Fruit fly (Drosophila melanogaster) whole organism, prepupa: Measurements from ENCODE around the gene mus201.

Source experiments
- Blimp-1 ChIP-seq: fragments of 200-800 bp; sonication (Bioruptor generic); optimal IDR thresholded peaks from 3 replicates; lab custom pipeline; 2017; ENCODE audit warnings: missing biosample characterization, missing genetic modification characterization, mild to moderate bottlenecking, moderate library complexity, missing genetic modification reagents
- CG10631 ChIP-seq: fragments of 200-800 bp; sonication (Bioruptor generic); optimal IDR thresholded peaks from 2 replicates; lab custom pipeline; 2016; ENCODE audit warnings: missing biosample characterization, missing genetic modification characterization
- CG10669 ChIP-seq: fragments of 200-800 bp; sonication (Bioruptor generic); optimal IDR thresholded peaks from 3 replicates; lab custom pipeline; 2018; ENCODE audit warnings: missing biosample characterization, mild to moderate bottlenecking, missing genetic modification characterization, moderate library complexity
- CG11294 ChIP-seq: fragments of 200-800 bp; sonication (Bioruptor generic); IDR thresholded peaks from 2 replicates; pipeline ENCODE4 v1.3.6; 2022; ENCODE audit warnings: missing biosample characterization, missing genetic modification characterization
- CG11762 ChIP-seq: fragments of 200-800 bp; sonication (Bioruptor generic); optimal IDR thresholded peaks from 3 replicates; lab custom pipeline; 2016; ENCODE audit warnings: missing biosample characterization, missing genetic modification characterization; ENCODE audit not compliant: insufficient read depth
- CG15336 ChIP-seq: fragments of 200-800 bp; sonication (Bioruptor generic); IDR thresholded peaks from 2 replicates; pipeline ENCODE4 v1.3.6; 2022; ENCODE audit warnings: missing biosample characterization, missing genetic modification characterization
- CG1621 ChIP-seq: fragments of 200-800 bp; sonication (Bioruptor generic); optimal IDR thresholded peaks from 3 replicates; lab custom pipeline; 2018; ENCODE audit warnings: missing biosample characterization, mild to moderate bottlenecking, missing genetic modification characterization
- CG16779 ChIP-seq: fragments of 200-800 bp; sonication (Bioruptor generic); optimal IDR thresholded peaks from 3 replicates; lab custom pipeline; 2017; ENCODE audit warnings: missing biosample characterization, mild to moderate bottlenecking, missing genetic modification characterization
- CG32006 ChIP-seq: fragments of 200-800 bp; sonication (Bioruptor generic); optimal IDR thresholded peaks from 3 replicates; lab custom pipeline; 2017; ENCODE audit warnings: missing biosample characterization, mild to moderate bottlenecking, missing genetic modification characterization
- CG34406 ChIP-seq: fragments of 200-800 bp; sonication (Bioruptor generic); optimal IDR thresholded peaks from 3 replicates; lab custom pipeline; 2016; ENCODE audit warnings: missing biosample characterization, missing genetic modification characterization
- CG4318 ChIP-seq: fragments of 200-800 bp; sonication (Bioruptor generic); optimal IDR thresholded peaks from 3 replicates; lab custom pipeline; 2017; ENCODE audit warnings: missing biosample characterization, mild to moderate bottlenecking, missing genetic modification characterization
- CG6163 ChIP-seq: fragments of 200-800 bp; sonication (Bioruptor generic); IDR thresholded peaks from 3 replicates; pipeline ENCODE4 v1.3.6; 2022; ENCODE audit warnings: missing biosample characterization, missing genetic modification characterization
- CG6276 ChIP-seq: fragments of 200-800 bp; sonication (Bioruptor generic); optimal IDR thresholded peaks from 2 replicates; lab custom pipeline; 2017; ENCODE audit warnings: missing biosample characterization, mild to moderate bottlenecking, missing genetic modification characterization
- CG6808 ChIP-seq: fragments of 200-800 bp; sonication (Bioruptor generic); optimal IDR thresholded peaks from 3 replicates; lab custom pipeline; 2017; ENCODE audit warnings: missing biosample characterization, missing genetic modification characterization, mild to moderate bottlenecking, moderate library complexity, missing genetic modification reagents
- CG6854 ChIP-seq: fragments of 200-800 bp; sonication (Bioruptor generic); optimal IDR thresholded peaks from 2 replicates; lab custom pipeline; 2017; ENCODE audit warnings: missing biosample characterization, mild to moderate bottlenecking, missing genetic modification characterization
- CG7368 ChIP-seq: fragments of 200-800 bp; sonication (Bioruptor generic); optimal IDR thresholded peaks from 3 replicates; lab custom pipeline; 2016; ENCODE audit warnings: missing biosample characterization, missing genetic modification characterization
- CG8119 ChIP-seq: fragments of 200-800 bp; sonication (Bioruptor generic); IDR thresholded peaks from 3 replicates; pipeline ENCODE4 v1.3.6; 2022; ENCODE audit warnings: missing biosample characterization, missing genetic modification characterization
- CG8319 ChIP-seq: fragments of 200-800 bp; sonication (Bioruptor generic); optimal IDR thresholded peaks from 3 replicates; lab custom pipeline; 2016; ENCODE audit warnings: missing biosample characterization, missing genetic modification characterization
- CG9139 ChIP-seq: fragments of 200-800 bp; sonication (Bioruptor generic); optimal IDR thresholded peaks from 3 replicates; lab custom pipeline; 2017; ENCODE audit warnings: missing biosample characterization, mild to moderate bottlenecking, missing genetic modification characterization
- Eip75B ChIP-seq: fragments of 200-800 bp; sonication (Bioruptor generic); optimal IDR thresholded peaks from 3 replicates; lab custom pipeline; 2016; ENCODE audit warnings: missing biosample characterization, missing genetic modification characterization
- Eip78C ChIP-seq: fragments of 200-800 bp; sonication (Bioruptor generic); peaks from one replicate; lab custom pipeline; 2016; ENCODE audit warnings: missing biosample characterization, missing genetic modification characterization
- Ets21C ChIP-seq: fragments of 200-800 bp; sonication (Bioruptor generic); optimal IDR thresholded peaks from 3 replicates; lab custom pipeline; 2016; ENCODE audit warnings: missing biosample characterization, missing genetic modification characterization
- Ets96B ChIP-seq: fragments of 200-800 bp; optimal IDR thresholded peaks from 2 replicates; lab custom pipeline; 2019; ENCODE audit warnings: missing biosample characterization, mild to moderate bottlenecking, missing genetic modification characterization, moderate library complexity
- Gug ChIP-seq: fragments of 200-800 bp; sonication (Bioruptor generic); IDR thresholded peaks from 2 replicates; pipeline ENCODE4 v1.3.6; 2022; ENCODE audit warnings: missing biosample characterization, missing genetic modification characterization
- Hr39 ChIP-seq: fragments of 200-800 bp; sonication (Bioruptor generic); optimal IDR thresholded peaks from 2 replicates; lab custom pipeline; 2016; ENCODE audit warnings: missing biosample characterization, missing genetic modification characterization
- Hr4 ChIP-seq: fragments of 200-800 bp; sonication (Bioruptor generic); optimal IDR thresholded peaks from 3 replicates; lab custom pipeline; 2016; ENCODE audit warnings: missing biosample characterization, missing genetic modification characterization
- Lpt ChIP-seq: fragments of 200-800 bp; sonication (Bioruptor generic); optimal IDR thresholded peaks from 3 replicates; lab custom pipeline; 2016; ENCODE audit warnings: missing biosample characterization, missing genetic modification characterization
- OdsH ChIP-seq: fragments of 200-800 bp; sonication (Bioruptor generic); optimal IDR thresholded peaks from 3 replicates; lab custom pipeline; 2016; ENCODE audit warnings: missing biosample characterization, missing genetic modification characterization
- Sox102F ChIP-seq: fragments of 200-800 bp; sonication (Bioruptor generic); optimal IDR thresholded peaks from 2 replicates; lab custom pipeline; 2016; ENCODE audit warnings: missing biosample characterization, mild to moderate bottlenecking, missing genetic modification characterization
- Sox14 ChIP-seq: fragments of 200-800 bp; sonication (Bioruptor generic); optimal IDR thresholded peaks from 3 replicates; lab custom pipeline; 2016; ENCODE audit warnings: missing biosample characterization, missing genetic modification characterization
- Sox15 ChIP-seq: fragments of 200-800 bp; sonication (Bioruptor generic); optimal IDR thresholded peaks from 3 replicates; lab custom pipeline; 2016; ENCODE audit warnings: missing biosample characterization, missing genetic modification characterization
- achi ChIP-seq: fragments of 200-800 bp; sonication (Bioruptor generic); optimal IDR thresholded peaks from 3 replicates; lab custom pipeline; 2016; ENCODE audit warnings: missing biosample characterization, missing genetic modification characterization
- acj6 ChIP-seq: fragments of 200-800 bp; sonication (Bioruptor generic); optimal IDR thresholded peaks from 3 replicates; lab custom pipeline; 2016; ENCODE audit warnings: missing biosample characterization, missing genetic modification characterization
- cyc ChIP-seq: fragments of 200-800 bp; sonication (Bioruptor generic); optimal IDR thresholded peaks from 3 replicates; lab custom pipeline; 2016; ENCODE audit warnings: missing biosample characterization, missing genetic modification characterization
- dsx ChIP-seq: fragments of 200-800 bp; optimal IDR thresholded peaks from 3 replicates; lab custom pipeline; 2019; ENCODE audit warnings: missing biosample characterization, mild to moderate bottlenecking, missing genetic modification characterization, moderate library complexity; ENCODE audit not compliant: poor library complexity, severe bottlenecking
- eg ChIP-seq: fragments of 200-800 bp; sonication (Bioruptor generic); IDR thresholded peaks from 3 replicates; pipeline ENCODE4 v1.3.6; 2022; ENCODE audit warnings: missing biosample characterization, missing genetic modification characterization
- esn ChIP-seq: fragments of 200-800 bp; sonication (Bioruptor generic); optimal IDR thresholded peaks from 2 replicates; lab custom pipeline; 2016; ENCODE audit warnings: missing biosample characterization, mild to moderate bottlenecking, missing genetic modification characterization, moderate library complexity
- fd59A ChIP-seq: fragments of 200-800 bp; sonication (Bioruptor generic); optimal IDR thresholded peaks from 2 replicates; lab custom pipeline; 2017; ENCODE audit warnings: missing biosample characterization, mild to moderate bottlenecking, missing genetic modification characterization, missing genetic modification reagents
- fd85E ChIP-seq: fragments of 200-800 bp; sonication (Bioruptor generic); optimal IDR thresholded peaks from 3 replicates; lab custom pipeline; 2016; ENCODE audit warnings: missing biosample characterization, missing genetic modification characterization
- fkh ChIP-seq: fragments of 200-800 bp; sonication (Bioruptor generic); optimal IDR thresholded peaks from 3 replicates; lab custom pipeline; 2017; ENCODE audit warnings: missing biosample characterization, mild to moderate bottlenecking, missing genetic modification characterization, moderate library complexity
- lz ChIP-seq: fragments of 200-800 bp; sonication (Bioruptor generic); optimal IDR thresholded peaks from 3 replicates; lab custom pipeline; 2016; ENCODE audit warnings: missing biosample characterization, missing genetic modification characterization
- net ChIP-seq: fragments of 200-800 bp; sonication (Bioruptor generic); optimal IDR thresholded peaks from 3 replicates; lab custom pipeline; 2016; ENCODE audit warnings: missing biosample characterization, missing genetic modification characterization
- pdm3 ChIP-seq: fragments of 200-800 bp; sonication (Bioruptor generic); optimal IDR thresholded peaks from 3 replicates; lab custom pipeline; 2016; ENCODE audit warnings: missing biosample characterization, missing genetic modification characterization
- spab ChIP-seq: fragments of 200-800 bp; sonication (Bioruptor generic); optimal IDR thresholded peaks from 2 replicates; lab custom pipeline; 2017; ENCODE audit warnings: missing biosample characterization, mild to moderate bottlenecking, missing genetic modification characterization, missing genetic modification reagents
- ss ChIP-seq, 2 experiments: fragments of 200-800 bp; sonication (Bioruptor generic); optimal IDR thresholded peaks; 2 replicates in 1 of 2; 3 replicates in 1 of 2; lab custom pipeline; 2017 to 2018; ENCODE audit warnings: mild to moderate bottlenecking in 2 of 2, missing biosample characterization in 2 of 2, missing genetic modification characterization in 2 of 2, moderate library complexity in 1 of 2
- svp ChIP-seq: fragments of 200-800 bp; sonication (Bioruptor generic); peaks from one replicate; lab custom pipeline; 2016; ENCODE audit warnings: missing biosample characterization, missing genetic modification characterization
- vri ChIP-seq: fragments of 200-800 bp; sonication (Bioruptor generic); optimal IDR thresholded peaks from 3 replicates; lab custom pipeline; 2016; ENCODE audit warnings: missing biosample characterization, mild to moderate bottlenecking, missing genetic modification characterization

The mus201 gene

DNA sequence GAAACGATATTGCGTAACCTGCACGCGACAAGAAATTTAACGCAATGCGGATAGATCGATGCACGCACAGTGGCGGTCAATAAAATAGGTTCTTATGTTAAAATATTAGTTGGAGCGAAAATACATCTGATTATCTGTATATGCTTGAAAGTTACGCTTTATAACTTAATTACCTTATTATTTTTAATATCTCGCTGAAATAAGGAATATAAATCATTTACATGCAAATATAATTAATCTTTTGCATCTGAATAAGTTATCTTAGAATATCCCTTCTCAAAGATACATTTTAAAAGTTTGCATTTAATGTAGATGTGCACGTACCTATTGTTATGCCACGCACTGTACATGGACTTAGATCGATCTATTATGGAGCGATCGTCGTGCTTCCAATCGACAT, 33.7 kb downstream of the mus201 start (continued):
- peak; percentile 65 for TF ChIP-seq dsx
- peak; percentile 53 for TF ChIP-seq CG34406
- peak; percentile 38 for TF ChIP-seq Hr39 (GFP tag; lab: Kevin White, UChicago)
- TF ChIP-seq acj6 (GFP tag; lab: Kevin White, UChicago), result peak; percentile 62
- TF ChIP-seq CG15336, result peak; percentile 77
- peak; percentile 63 for TF ChIP-seq Lpt (GFP tag; lab: Kevin White, UChicago)
- TF ChIP-seq cyc (GFP tag; lab: Kevin White, UChicago), result peak; percentile 6
- no peak for TF ChIP-seq CG8319 (GFP tag; lab: Kevin White, UChicago)
- peak; percentile 85 for TF ChIP-seq CG8119 (GFP tag; lab: Robert Waterston, UW)
- peak; percentile 49 for TF ChIP-seq CG1621 (tag; lab: Kevin White, UChicago)
- TF ChIP-seq Hr4, result peak; percentile 66
- TF ChIP-seq Ets96B (tag; lab: Kevin White, UChicago), result peak; percentile 76
- no peak for TF ChIP-seq Blimp-1 (GFP tag; lab: Kevin White, UChicago)
- TF ChIP-seq achi, result peak; percentile 72
- TF ChIP-seq CG10669 (GFP tag; lab: Kevin White, UChicago), result peak; percentile 61
- TF ChIP-seq, all 60 proteins: peak for 47

- TF ChIP-seq CG10669 (GFP tag; lab: Kevin White, UChicago) (peak; percentile 84), CG16779 (tag; lab: Kevin White, UChicago) (peak; percentile 35), CG6854 (peak; percentile 78), CG11294 (peak; percentile 31; the same call in 1 of the 2 replicates), Ets96B (tag; lab: Kevin White, UChicago) (peak; percentile 67), Hr39 (GFP tag; lab: Kevin White, UChicago) (peak; percentile 70), Eip75B (GFP tag; lab: Kevin White, UChicago) (peak; percentile 73), Gug (GFP tag; lab: Robert Waterston, UW) (peak; percentile 40; the same call in 1 of the 2 replicates), CG10631 (GFP tag; lab: Kevin White, UChicago) (peak; percentile 63), Sox15 (GFP tag; lab: Kevin White, UChicago) (peak; percentile 69), lz (GFP tag; lab: Kevin White, UChicago) (peak; percentile 77), eg (GFP tag; lab: Robert Waterston, UW) (peak; percentile 75), CG34406 (peak; percentile 71), fd59A (peak; percentile 62), CG9139 (GFP tag; lab: Kevin White, UChicago) (peak; percentile 27), fd85E (GFP tag; lab: Kevin White, UChicago) (peak; percentile 31), Blimp-1 (GFP tag; lab: Kevin White, UChicago) (peak; percentile 58), Hr4 (peak; percentile 51), Sox102F (peak; percentile 78), CG8119 (GFP tag; lab: Robert Waterston, UW) (peak; percentile 71; the same call in 2 of the 3 replicates), CG32006 (peak; percentile 58), CG4318 (GFP tag; lab: Kevin White, UChicago) (no peak), pdm3 (GFP tag; lab: Kevin White, UChicago) (peak; percentile 73), Lpt (GFP tag; lab: Kevin White, UChicago) (peak; percentile 36), vri (GFP tag; lab: Kevin White, UChicago) (peak; percentile 61), achi (peak; percentile 68), CG11762 (peak; percentile 50), Ets21C (GFP tag; lab: Kevin White, UChicago) (peak; percentile 56), CG7368 (peak; percentile 69), CG6808 (GFP tag; lab: Kevin White, UChicago) (peak; percentile 84), spab (GFP tag; lab: Kevin White, UChicago) (peak; percentile 84), net (GFP tag; lab: Kevin White, UChicago) (peak; percentile 79), CG15336 (peak; percentile 72), Sox14 (peak; percentile 85), dsx (peak; percentile 63), Eip78C (GFP tag; lab: Kevin White, UChicago) (peak; percentile 94), CG6163 (GFP tag; lab: Robert Waterston, UW) (peak; percentile 75; the same call in 2 of the 3 replicates), esn (GFP tag; lab: Kevin White, UChicago) (peak; percentile 84), fkh (no peak), svp (GFP tag; lab: Kevin White, UChicago) (peak; percentile 94), CG8319 (GFP tag; lab: Kevin White, UChicago) (peak; percentile 72), ss (GFP tag; optimal IDR thresholded peaks at IDR 0.05; lab: Kevin White, UChicago) (peak; percentile 81 to 82), OdsH (GFP tag; lab: Kevin White, UChicago) (peak; percentile 66), CG6276 (peak; percentile 39)
These were observed 35.5 kb downstream of the mus201 start for dm6 chr2L:8473448-8473847.
